Worm (Caenorhabditis elegans) whole organism, late embryonic: ENCODE measurements around the gene math-26.

ENCODE experiments used
- C38D4.7 ChIP-seq: fragments of 200-800 bp; sonication (Bioruptor generic); optimal IDR thresholded peaks from 2 replicates; lab custom pipeline; 2018; ENCODE audit warnings: mild to moderate bottlenecking, missing genetic modification characterization, moderate library complexity, missing compliant biosample characterization
- F13H6.1 ChIP-seq: sonication (generic microtip); optimal IDR thresholded peaks from 2 replicates; lab custom pipeline; 2016; ENCODE audit warnings: missing genetic modification characterization, missing compliant biosample characterization
- K02D7.2 ChIP-seq: sonication (generic microtip); optimal IDR thresholded peaks from 2 replicates; lab custom pipeline; 2017; ENCODE audit warnings: mild to moderate bottlenecking, missing genetic modification characterization, missing compliant biosample characterization
- K09A11.1 ChIP-seq: sonication (generic microtip); optimal IDR thresholded peaks from 2 replicates; lab custom pipeline; 2017; ENCODE audit warnings: antibody characterized with exemption, mild to moderate bottlenecking, missing genetic modification characterization, missing compliant biosample characterization; ENCODE audit not compliant: insufficient read depth
- ahr-1 ChIP-seq: sonication (generic microtip); optimal IDR thresholded peaks from 2 replicates; lab custom pipeline; 2016; ENCODE audit warnings: missing genetic modification characterization, missing compliant biosample characterization
- ama-1 ChIP-seq: fragments of 150-350 bp; optimal IDR thresholded peaks from 2 replicates; lab custom pipeline; 2014
- ceh-14 ChIP-seq: sonication (generic microtip); optimal IDR thresholded peaks from 2 replicates; lab custom pipeline; 2016; ENCODE audit warnings: missing genotype, missing genetic modification characterization, missing compliant biosample characterization
- ceh-18 ChIP-seq: sonication (generic microtip); optimal IDR thresholded peaks from 2 replicates; lab custom pipeline; 2016; ENCODE audit warnings: missing genetic modification characterization, missing compliant biosample characterization
- ceh-19 ChIP-seq: fragments of 200-800 bp; sonication (Bioruptor generic); optimal IDR thresholded peaks from 2 replicates; lab custom pipeline; 2018; ENCODE audit warnings: mild to moderate bottlenecking, missing genetic modification characterization, missing compliant biosample characterization
- ceh-2 ChIP-seq: sonication (generic microtip); optimal IDR thresholded peaks from 2 replicates; lab custom pipeline; 2016; ENCODE audit warnings: missing genotype, missing genetic modification characterization, missing compliant biosample characterization
- ceh-24 ChIP-seq: sonication (generic microtip); optimal IDR thresholded peaks from 2 replicates; lab custom pipeline; 2016; ENCODE audit warnings: mild to moderate bottlenecking, missing genetic modification characterization, missing compliant biosample characterization
- ceh-30 ChIP-seq: fragments of 150-350 bp; optimal IDR thresholded peaks from 2 replicates; lab custom pipeline; 2014; ENCODE audit warnings: missing biosample characterization, missing genetic modification characterization
- ceh-34 ChIP-seq: sonication (generic microtip); optimal IDR thresholded peaks from 2 replicates; lab custom pipeline; 2016; ENCODE audit warnings: mild to moderate bottlenecking, missing genetic modification characterization, missing compliant biosample characterization
- ceh-6 ChIP-seq: fragments of 200-800 bp; sonication (Bioruptor generic); optimal IDR thresholded peaks from 2 replicates; lab custom pipeline; 2018; ENCODE audit warnings: mild to moderate bottlenecking, missing genetic modification characterization, missing compliant biosample characterization
- dmd-4 ChIP-seq: sonication (generic microtip); optimal IDR thresholded peaks from 2 replicates; lab custom pipeline; 2016; ENCODE audit warnings: borderline replicate concordance, missing genetic modification characterization, missing compliant biosample characterization
- elt-4 ChIP-seq: sonication (generic microtip); optimal IDR thresholded peaks from 2 replicates; lab custom pipeline; 2016; ENCODE audit warnings: missing genetic modification characterization, missing compliant biosample characterization
- fax-1 ChIP-seq: sonication (generic microtip); optimal IDR thresholded peaks from 2 replicates; lab custom pipeline; 2016; ENCODE audit warnings: missing genotype, missing genetic modification characterization, missing compliant biosample characterization
- fkh-10 ChIP-seq: fragments of 150-350 bp; optimal IDR thresholded peaks from 2 replicates; lab custom pipeline; 2014; ENCODE audit warnings: missing biosample characterization, missing genetic modification reagents, missing genetic modification characterization
- hlh-13 ChIP-seq: fragments of 200-800 bp; sonication (Bioruptor generic); optimal IDR thresholded peaks from 2 replicates; lab custom pipeline; 2018; ENCODE audit warnings: mild to moderate bottlenecking, missing genetic modification characterization, missing compliant biosample characterization
- hlh-30 ChIP-seq: sonication (generic microtip); optimal IDR thresholded peaks from 2 replicates; lab custom pipeline; 2017; ENCODE audit warnings: antibody characterized with exemption, missing genetic modification characterization, missing compliant biosample characterization; ENCODE audit not compliant: insufficient read depth
- hlh-6 ChIP-seq: sonication (generic microtip); optimal IDR thresholded peaks from 2 replicates; lab custom pipeline; 2016; ENCODE audit warnings: missing genotype, missing genetic modification characterization, missing compliant biosample characterization
- lim-6 ChIP-seq: sonication (generic microtip); optimal IDR thresholded peaks from 2 replicates; lab custom pipeline; 2016; ENCODE audit warnings: missing genetic modification characterization, missing compliant biosample characterization
- lin-11 ChIP-seq: fragments of 200-800 bp; sonication (Bioruptor generic); optimal IDR thresholded peaks from 2 replicates; lab custom pipeline; 2018; ENCODE audit warnings: mild to moderate bottlenecking, missing genetic modification characterization, missing compliant biosample characterization
- madf-2 ChIP-seq: sonication (generic microtip); optimal IDR thresholded peaks from 2 replicates; lab custom pipeline; 2017; ENCODE audit warnings: missing genetic modification characterization, missing compliant biosample characterization
- npax-4 ChIP-seq: sonication (generic microtip); optimal IDR thresholded peaks from 2 replicates; lab custom pipeline; 2016; ENCODE audit warnings: missing genetic modification characterization, missing compliant biosample characterization
- odd-2 ChIP-seq: sonication (generic microtip); optimal IDR thresholded peaks from 2 replicates; lab custom pipeline; 2017; ENCODE audit warnings: antibody characterized with exemption, mild to moderate bottlenecking, missing genetic modification characterization, missing compliant biosample characterization
- pag-3 ChIP-seq: sonication (generic microtip); optimal IDR thresholded peaks from 2 replicates; lab custom pipeline; 2016; ENCODE audit warnings: missing compliant biosample characterization, missing genetic modification characterization, borderline replicate concordance
- pha-2 ChIP-seq: sonication (generic microtip); optimal IDR thresholded peaks from 2 replicates; lab custom pipeline; 2017; ENCODE audit warnings: mild to moderate bottlenecking, missing genetic modification characterization, missing compliant biosample characterization
- pha-4 ChIP-seq: fragments of 150-350 bp; optimal IDR thresholded peaks from 2 replicates; lab custom pipeline; 2018; ENCODE audit warnings: missing biosample characterization, missing genetic modification reagents, missing genetic modification characterization
- ref-2 ChIP-seq: sonication (generic microtip); optimal IDR thresholded peaks from 2 replicates; lab custom pipeline; 2016; ENCODE audit warnings: missing genetic modification characterization, missing compliant biosample characterization
- rnt-1 ChIP-seq: sonication (generic microtip); optimal IDR thresholded peaks from 2 replicates; lab custom pipeline; 2016; ENCODE audit warnings: missing genetic modification characterization, missing compliant biosample characterization
- syd-9 ChIP-seq: sonication (generic microtip); optimal IDR thresholded peaks from 2 replicates; lab custom pipeline; 2016; ENCODE audit warnings: mild to moderate bottlenecking, missing genetic modification characterization, moderate library complexity, missing compliant biosample characterization
- tbx-2 ChIP-seq: sonication (generic microtip); optimal IDR thresholded peaks from 2 replicates; lab custom pipeline; 2016; ENCODE audit warnings: missing genetic modification characterization, missing compliant biosample characterization
- unc-3 ChIP-seq, 2 experiments: fragments of 200-800 bp in 1 of 2; sonication (Bioruptor generic) in 1 of 2; sonication (generic microtip) in 1 of 2; conservative IDR thresholded peaks in 1 of 2; optimal IDR thresholded peaks in 1 of 2; 2 replicates each; pipeline versions ENCODE4 v1.3.6 to Lab custom; 2016 to 2022; ENCODE audit warnings: missing compliant biosample characterization in 2 of 2, missing genetic modification characterization in 2 of 2, missing genetic modification reagents in 1 of 2
- unc-86 ChIP-seq: sonication (generic microtip); optimal IDR thresholded peaks from 2 replicates; lab custom pipeline; 2016; ENCODE audit warnings: missing genetic modification characterization, missing compliant biosample characterization
- ztf-16 ChIP-seq: sonication (generic microtip); optimal IDR thresholded peaks from 2 replicates; lab custom pipeline; 2017; ENCODE audit warnings: missing genetic modification characterization, missing compliant biosample characterization

The math-26 gene

ce11 chrII:1730103-1730502 lies 41.3 kb upstream of the math-26 start, which contains the start of gene ceh-81:
TSS of gene ceh-81 (plus strand) at chrII:1730403.
- no peak for TF ChIP-seq pha-4 (tag; lab: Kevin White, UChicago)
- TF ChIP-seq ceh-6 (GFP tag; lab: Kevin White, UChicago), result no peak
- no peak for TF ChIP-seq ceh-30 (tag; lab: Kevin White, UChicago)
- TF ChIP-seq ceh-19 (GFP tag; lab: Kevin White, UChicago), result no peak
- no peak for TF ChIP-seq lin-11 (tag; lab: Kevin White, UChicago)
- TF ChIP-seq ceh-18, result no peak
- TF ChIP-seq K09A11.1 (tag; lab: Kevin White, UChicago), result no peak
- TF ChIP-seq dmd-4 (tag; lab: Kevin White, UChicago), result no peak
- no peak for TF ChIP-seq fax-1 (tag; lab: Kevin White, UChicago)
- no peak for TF ChIP-seq syd-9 (tag; lab: Kevin White, UChicago)
- no peak for TF ChIP-seq ceh-2

DNA sequence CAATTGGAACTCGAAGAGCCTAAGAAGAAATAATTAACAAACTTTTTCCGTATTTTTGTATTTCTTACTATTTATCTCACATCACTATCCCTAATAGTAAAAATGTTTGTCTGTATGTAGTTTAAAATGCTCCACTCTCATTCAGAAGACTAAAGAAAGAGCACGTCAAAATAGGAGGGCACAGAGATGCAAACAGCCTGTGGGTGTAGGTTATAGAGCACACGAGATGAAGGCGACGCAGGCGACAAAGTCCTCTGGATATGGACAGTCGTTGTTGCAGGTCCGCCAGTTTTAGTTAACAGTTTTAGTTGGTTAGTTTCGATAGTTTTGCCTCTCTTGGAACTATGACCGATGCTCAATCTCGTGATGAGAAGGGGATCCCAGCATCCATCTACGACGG lies 39.5 kb upstream of the math-26 start, which contains the start of gene ceh-82:
ceh-82 (plus strand) TSS at position 301 of the 400 bp plus-strand sequence.
- TF ChIP-seq ceh-6 (GFP tag; lab: Kevin White, UChicago) (no peak), pha-2 (tag; lab: Kevin White, UChicago) (no peak), hlh-30 (tag; lab: Kevin White, UChicago) (no peak), syd-9 (tag; lab: Kevin White, UChicago) (no peak), fkh-10 (no peak), ceh-18 (no peak), F13H6.1 (tag; lab: Kevin White, UChicago) (no peak), ztf-16 (tag; lab: Kevin White, UChicago) (no peak), pag-3 (tag; lab: Kevin White, UChicago) (no peak), unc-3 (GFP tag; conservative IDR thresholded peaks at IDR 0.05; lab: Robert Waterston, UW) (no peak), unc-3 (tag; optimal IDR thresholded peaks at IDR 0.05; lab: Kevin White, UChicago) (no peak), hlh-13 (GFP tag; lab: Kevin White, UChicago) (no peak), madf-2 (tag; lab: Kevin White, UChicago) (no peak), K09A11.1 (tag; lab: Kevin White, UChicago) (no peak), npax-4 (no peak), lim-6 (tag; lab: Kevin White, UChicago) (no peak)

- no peak for TF ChIP-seq K02D7.2 (tag; lab: Kevin White, UChicago)
- TF ChIP-seq C38D4.7 (GFP tag; lab: Kevin White, UChicago), result no peak
- no peak for TF ChIP-seq F13H6.1 (tag; lab: Kevin White, UChicago)
- TF ChIP-seq ceh-34 (tag; lab: Kevin White, UChicago), result no peak
- TF ChIP-seq fkh-10, result no peak
- no peak for TF ChIP-seq unc-86
- TF ChIP-seq ceh-14 (tag; lab: Kevin White, UChicago), result no peak
- no peak for TF ChIP-seq hlh-6
- no peak for TF ChIP-seq ceh-6 (GFP tag; lab: Kevin White, UChicago)
- no peak for TF ChIP-seq tbx-2 (tag; lab: Kevin White, UChicago)
- no peak for TF ChIP-seq ref-2
- TF ChIP-seq K09A11.1 (tag; lab: Kevin White, UChicago), result no peak
- TF ChIP-seq, all 69 proteins: peak for 0
Measured at ce11 chrII:1735145-1735544, 36.3 kb upstream of the math-26 start.

ce11 chrII:1736353-1736752 lies 35.1 kb upstream of the math-26 start, which contains the start of gene ceh-83:
TSS of gene ceh-83 (minus strand) at chrII:1736533.
- TF ChIP-seq fax-1 (tag; lab: Kevin White, UChicago), result no peak

DNA sequence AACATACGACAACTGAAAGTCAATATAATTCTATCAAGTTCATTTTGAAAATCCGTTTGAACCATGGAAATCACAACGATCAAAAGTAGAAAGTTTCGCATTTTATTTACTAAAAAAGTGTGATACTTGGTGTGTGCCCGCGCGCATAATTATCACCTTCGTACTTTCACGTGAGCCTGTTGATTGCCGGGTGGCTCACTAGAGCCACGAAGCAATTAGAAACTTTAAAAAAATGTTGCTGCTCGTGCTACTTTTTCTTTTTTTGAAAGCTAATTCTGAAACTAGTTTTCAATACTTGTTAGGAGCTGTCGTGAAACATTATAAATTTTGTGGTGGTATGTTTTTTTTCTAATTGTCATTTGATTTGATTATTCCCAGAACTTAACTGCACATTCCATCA lies 32.6 kb upstream of the math-26 start, which contains the start of the genes irld-9 and irld-33:
irld-9 (minus strand) TSS at position 101 of the 400 bp plus-strand sequence.
irld-33 (plus strand) TSS at position 209 of the 400 bp plus-strand sequence.
- TF ChIP-seq ceh-6 (GFP tag; lab: Kevin White, UChicago) (no peak), ceh-34 (tag; lab: Kevin White, UChicago) (no peak), K02D7.2 (tag; lab: Kevin White, UChicago) (no peak), odd-2 (tag; lab: Kevin White, UChicago) (no peak), lin-11 (tag; lab: Kevin White, UChicago) (no peak), ahr-1 (tag; lab: Kevin White, UChicago) (no peak), ama-1 (lab: Kevin White, UChicago) (no peak), rnt-1 (no peak), ceh-24 (tag; lab: Kevin White, UChicago) (no peak), elt-4 (tag; lab: Kevin White, UChicago) (no peak), tbx-2 (tag; lab: Kevin White, UChicago) (no peak)
